Worm (Caenorhabditis elegans): ENCODE measurements around the gene grl-27.
"Not testable (repeated sequence)": the region's sequence is repeated elsewhere in the genome, so short reads cannot be mapped to it uniquely, and the experiment has no call there.

DNA sequence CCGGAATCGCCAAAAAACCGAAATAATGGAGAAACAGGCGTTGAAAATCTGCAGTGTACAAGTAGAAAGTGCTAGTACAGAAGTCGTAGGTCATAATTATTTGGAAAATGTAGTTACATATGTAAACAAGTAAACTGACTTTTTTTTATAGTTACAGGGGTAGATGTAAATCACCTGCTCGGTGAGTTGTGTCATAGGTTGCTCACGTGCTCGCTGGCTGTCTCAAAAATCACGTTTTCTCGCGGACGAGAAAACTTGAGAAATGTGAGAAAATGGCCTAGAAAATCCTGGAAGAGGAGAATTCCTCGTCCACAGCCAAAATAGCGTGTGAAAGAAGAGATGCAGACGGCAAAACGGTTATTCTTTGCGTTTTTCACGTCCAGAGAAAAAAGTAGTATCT lies 21.4 kb upstream of the grl-27 start, which contains the start of gene srh-212:
- not testable (repeated sequence) for TF ChIP-seq unc-62 (GFP tag; optimal IDR thresholded peaks at IDR 0.05); dmd-4 (tag; optimal IDR thresholded peaks at IDR 0.05); nhr-11 (tag; optimal IDR thresholded peaks at IDR 0.05); nhr-6 (tag; optimal IDR thresholded peaks at IDR 0.05); ama-1 (optimal IDR thresholded peaks at IDR 0.05); nhr-12 (tag; optimal IDR thresholded peaks at IDR 0.05)
